Worm (Caenorhabditis elegans): ENCODE measurements around the gene fars-2.
A peak's percentile ranks its signal among the peaks of the same experiment; 100 is the strongest.

fars-2 gene

ce11 chrV:19915973-19916605, 8.9 kb upstream of the fars-2 start, which contains the start of the genes chk-2 and Y60A3A.19:
chk-2 (minus strand) TSS chrV:19916023.
Y60A3A.19 (plus strand) TSS chrV:19916555.
- TF ChIP-seq lin-54 (GFP tag; optimal IDR thresholded peaks at IDR 0.05) (peak; percentile 21), ztf-26 (tag; optimal IDR thresholded peaks at IDR 0.05) (no peak), bed-2 (GFP tag; IDR thresholded peaks at IDR 0.05) (no peak), snpc-1.3 (tag; optimal IDR thresholded peaks at IDR 0.05; ENCODE audit: insufficient read depth) (peak; percentile 11), F33H1.4 (GFP tag; IDR thresholded peaks at IDR 0.05) (peak; percentile 89), madf-6 (GFP tag; IDR thresholded peaks at IDR 0.05) (peak; percentile 89), hsf-1 (GFP tag; IDR thresholded peaks at IDR 0.05) (0 out of 2 replicates have a peak, but pooled peaks have one; percentile 16), D2030.7 (GFP tag; IDR thresholded peaks at IDR 0.05) (peak; percentile 68; the same call in 1 of the 2 replicates), madf-8 (GFP tag; conservative IDR thresholded peaks at IDR 0.05) (peak; percentile 44; the same call in 1 of the 2 replicates), ceh-91 (GFP tag; IDR thresholded peaks at IDR 0.05) (peak; percentile 41; the same call in 1 of the 2 replicates), efl-1 (GFP tag; optimal IDR thresholded peaks at IDR 0.05) (peak; percentile 69), lsl-1 (GFP tag; optimal IDR thresholded peaks at IDR 0.05) (peak; percentile 94), rcor-1 (GFP tag; IDR thresholded peaks at IDR 0.05) (0 out of 2 replicates have a peak, but pooled peaks have one; percentile 7), lin-26 (GFP tag; IDR thresholded peaks at IDR 0.05) (no peak), F55B11.4 (tag; optimal IDR thresholded peaks at IDR 0.05; ENCODE audit: borderline replicate concordance, insufficient read depth) (no peak), Y56A3A.18 (GFP tag; IDR thresholded peaks at IDR 0.05) (no peak), xnd-1 (tag; optimal IDR thresholded peaks at IDR 0.05) (peak; percentile 90), dox-1 (GFP tag; IDR thresholded peaks at IDR 0.05) (peak; percentile 31; the same call in 1 of the 2 replicates)

- peak; percentile 33 to 41 for TF ChIP-seq let-607 (tag; optimal IDR thresholded peaks at IDR 0.05)
- TF ChIP-seq attf-3 (GFP tag; conservative IDR thresholded peaks at IDR 0.05) = no peak
- no peak for TF ChIP-seq Y53G8AR.9 (GFP tag; conservative IDR thresholded peaks at IDR 0.05)
- no peak for TF ChIP-seq cebp-1 (GFP tag; IDR thresholded peaks at IDR 0.05)
- peak; percentile 15 for TF ChIP-seq cebp-1 (tag; optimal IDR thresholded peaks at IDR 0.05)
- TF ChIP-seq C17E4.6 (GFP tag; IDR thresholded peaks at IDR 0.05) = no peak
- no peak for TF ChIP-seq F57C9.4 (tag; optimal IDR thresholded peaks at IDR 0.05)
- no peak for TF ChIP-seq K11D2.4 (GFP tag; IDR thresholded peaks at IDR 0.05)
- peak; percentile 25; the same call in 1 of the 2 replicates for TF ChIP-seq nfyb-1 (GFP tag; IDR thresholded peaks at IDR 0.05)
- no peak for TF ChIP-seq ceh-79 (tag; optimal IDR thresholded peaks at IDR 0.05)
- no peak for TF ChIP-seq egrh-3 (GFP tag; IDR thresholded peaks at IDR 0.05)
- TF ChIP-seq pha-4 (tag; optimal IDR thresholded peaks at IDR 0.05) = no peak
- no peak for TF ChIP-seq ztf-28 (GFP tag; IDR thresholded peaks at IDR 0.05)
Measured at ce11 chrV:19908854-19909253, 1.6 kb upstream of the fars-2 start.

ce11 chrV:19905988-19906387, 1.2 kb downstream of the fars-2 start:
- TF ChIP-seq let-607 (tag; optimal IDR thresholded peaks at IDR 0.05) (no peak), snpc-4 (GFP tag; optimal IDR thresholded peaks at IDR 0.05) (no peak), snpc-4 (tag; optimal IDR thresholded peaks at IDR 0.05) (no peak), fkh-3 (tag; optimal IDR thresholded peaks at IDR 0.05) (no peak), mel-28 (tag; optimal IDR thresholded peaks at IDR 0.05; ENCODE audit: borderline replicate concordance) (no peak), ZK185.1 (tag; optimal IDR thresholded peaks at IDR 0.05; ENCODE audit: poor library complexity, severe bottlenecking) (no peak), F49E8.2 (tag; optimal IDR thresholded peaks at IDR 0.05; ENCODE audit: insufficient read depth) (no peak), madf-8 (GFP tag; conservative IDR thresholded peaks at IDR 0.05) (no peak), tbp1 (GFP tag; optimal IDR thresholded peaks at IDR 0.05) (no peak), Y79H2A.3 (GFP tag; conservative IDR thresholded peaks at IDR 0.05) (no peak), Y95B8A.8 (GFP tag; IDR thresholded peaks at IDR 0.05) (no peak), ekl-4 (GFP tag; IDR thresholded peaks at IDR 0.05) (no peak), ceh-27 (GFP tag; optimal IDR thresholded peaks at IDR 0.05) (no peak), snpc-3.4 (tag; optimal IDR thresholded peaks at IDR 0.05) (no peak), C17E4.6 (GFP tag; IDR thresholded peaks at IDR 0.05) (no peak), bed-2 (GFP tag; IDR thresholded peaks at IDR 0.05) (no peak)
